Fruit fly (Drosophila melanogaster): ENCODE results near the gene CG12522.

Gene CG12522

dm6 chr3L:11097982-11098663 is 9.9 kb upstream of the CG12522 start, which contains the start of the genes Irbp18 and APP-BP1:
Gene Irbp18 (minus strand): TSS chr3L:11098186.
Gene APP-BP1 (plus strand): TSS chr3L:11098412.
- peak; percentile 95 for TF ChIP-seq rgr (GFP tag; optimal IDR thresholded peaks at IDR 0.05)
- no peak for TF ChIP-seq dl (GFP tag; optimal IDR thresholded peaks at IDR 0.05; ENCODE audit: insufficient read depth in 1 of 2, partially characterized antibody in 2 of 2)
- peak; percentile 82 for TF ChIP-seq Hr83 (GFP tag; optimal IDR thresholded peaks at IDR 0.05; ENCODE audit: poor library complexity, severe bottlenecking)
- TF ChIP-seq jim (GFP tag; optimal IDR thresholded peaks at IDR 0.05), result no peak
- TF ChIP-seq dmrt93B (GFP tag; optimal IDR thresholded peaks at IDR 0.05), result peak; percentile 86
- TF ChIP-seq GATAd (GFP tag; optimal IDR thresholded peaks at IDR 0.05), result peak; percentile 81
- TF ChIP-seq h (GFP tag; optimal IDR thresholded peaks at IDR 0.05), result peak; percentile 96
- TF ChIP-seq pan (optimal IDR thresholded peaks at IDR 0.05), result no peak
- TF ChIP-seq usp (GFP tag; optimal IDR thresholded peaks at IDR 0.05), result no peak
- peak; percentile 94 for TF ChIP-seq OdsH (GFP tag; optimal IDR thresholded peaks at IDR 0.05)
- TF ChIP-seq Dfd (GFP tag; optimal IDR thresholded peaks at IDR 0.05), result no peak
- TF ChIP-seq Hnf4 (GFP tag; optimal IDR thresholded peaks at IDR 0.05), result peak; percentile 92
- TF ChIP-seq woc (GFP tag; optimal IDR thresholded peaks at IDR 0.05), result peak; percentile 89
- TF ChIP-seq psq (GFP tag; optimal IDR thresholded peaks at IDR 0.05), result peak; percentile 91
- TF ChIP-seq dsf (GFP tag; optimal IDR thresholded peaks at IDR 0.05; ENCODE audit: borderline replicate concordance), result peak; percentile 80
- no peak for TF ChIP-seq Vsx2 (GFP tag; optimal IDR thresholded peaks at IDR 0.05; ENCODE audit: partially characterized antibody)
- peak; percentile 85 for TF ChIP-seq CG9705 (GFP tag; optimal IDR thresholded peaks at IDR 0.05)
- TF ChIP-seq sv (GFP tag; optimal IDR thresholded peaks at IDR 0.05), result peak; percentile 97
- TF ChIP-seq br (GFP tag; optimal IDR thresholded peaks at IDR 0.05), result peak; percentile 95
- peak; percentile 88 for TF ChIP-seq brk (GFP tag; optimal IDR thresholded peaks at IDR 0.05)
- peak; percentile 95 for TF ChIP-seq ey (GFP tag; optimal IDR thresholded peaks at IDR 0.05)
- TF ChIP-seq Jra (GFP tag; optimal IDR thresholded peaks at IDR 0.05), result peak; percentile 93
- TF ChIP-seq Mio (GFP tag; optimal IDR thresholded peaks at IDR 0.05), result peak; percentile 39
- TF ChIP-seq HLH106 (tag; optimal IDR thresholded peaks at IDR 0.05), result peak; percentile 92
- no peak for TF ChIP-seq Abd-B (GFP tag; optimal IDR thresholded peaks at IDR 0.05)
- TF ChIP-seq foxo (GFP tag; optimal IDR thresholded peaks at IDR 0.05), result peak; percentile 79 to 96
- TF ChIP-seq Sp1 (GFP tag; optimal IDR thresholded peaks at IDR 0.05), result peak; percentile 93
- no peak for TF ChIP-seq Dif (GFP tag; optimal IDR thresholded peaks at IDR 0.05; ENCODE audit: partially characterized antibody)
- TF ChIP-seq N (GFP tag; optimal IDR thresholded peaks at IDR 0.05), result no peak
- TF ChIP-seq lola (GFP tag; optimal IDR thresholded peaks at IDR 0.05), result no peak
- no peak for TF ChIP-seq CrebA (GFP tag; optimal IDR thresholded peaks at IDR 0.05; ENCODE audit: borderline replicate concordance)
- peak; percentile 96 for TF ChIP-seq fru (GFP tag; optimal IDR thresholded peaks at IDR 0.05)
- TF ChIP-seq Hr78 (GFP tag; optimal IDR thresholded peaks at IDR 0.05), result no peak
- peak; percentile 88 for TF ChIP-seq CG32264 (GFP tag; optimal IDR thresholded peaks at IDR 0.05)
- TF ChIP-seq sage (GFP tag; optimal IDR thresholded peaks at IDR 0.05), result peak; percentile 87
- TF ChIP-seq tai (GFP tag; optimal IDR thresholded peaks at IDR 0.05), result peak; percentile 93
- peak; percentile 47 for TF ChIP-seq Myc (optimal IDR thresholded peaks at IDR 0.05)
- peak; percentile 70 for TF ChIP-seq Rel (GFP tag; optimal IDR thresholded peaks at IDR 0.05)
- TF ChIP-seq Rel (tag; optimal IDR thresholded peaks at IDR 0.05), result peak; percentile 71

dm6 chr3L:11101598-11101997 is 6.4 kb upstream of the CG12522 start, which contains the start of gene Elo68beta:
Gene Elo68beta (minus strand): TSS chr3L:11101698.
- TF ChIP-seq Abd-B (GFP tag; optimal IDR thresholded peaks at IDR 0.05), result no peak
- TF ChIP-seq woc (GFP tag; optimal IDR thresholded peaks at IDR 0.05), result no peak
- no peak for TF ChIP-seq foxo (GFP tag; optimal IDR thresholded peaks at IDR 0.05)
- no peak for TF ChIP-seq pan (optimal IDR thresholded peaks at IDR 0.05)
- TF ChIP-seq lola (GFP tag; optimal IDR thresholded peaks at IDR 0.05), result no peak
- TF ChIP-seq Hnf4 (GFP tag; optimal IDR thresholded peaks at IDR 0.05), result no peak
- TF ChIP-seq dmrt93B (GFP tag; optimal IDR thresholded peaks at IDR 0.05), result no peak
- TF ChIP-seq tai (GFP tag; optimal IDR thresholded peaks at IDR 0.05), result no peak
- no peak for TF ChIP-seq Rel (GFP tag; optimal IDR thresholded peaks at IDR 0.05)
- no peak for TF ChIP-seq Rel (tag; optimal IDR thresholded peaks at IDR 0.05)
- TF ChIP-seq Vsx2 (GFP tag; optimal IDR thresholded peaks at IDR 0.05; ENCODE audit: partially characterized antibody), result no peak

Data from whole organism, wandering third instar larva.